Fruit fly (Drosophila melanogaster) whole organism, adult: ENCODE results near the gene Eh.

ENCODE experiments used
- CG11617 ChIP-seq: fragments of 200-800 bp; sonication (Bioruptor generic); optimal IDR thresholded peaks from 2 replicates; lab custom pipeline; 2017; ENCODE audit warnings: mild to moderate bottlenecking, missing biosample characterization, missing genetic modification reagents, missing genetic modification characterization
- CG12768 ChIP-seq: fragments of 200-800 bp; sonication (Bioruptor generic); optimal IDR thresholded peaks from 2 replicates; lab custom pipeline; 2017; ENCODE audit warnings: missing biosample characterization, missing genetic modification characterization, mild to moderate bottlenecking, moderate library complexity, missing genetic modification reagents
- CG14711 ChIP-seq: fragments of 200-800 bp; sonication (Bioruptor generic); optimal IDR thresholded peaks from 2 replicates; lab custom pipeline; 2018; ENCODE audit warnings: missing biosample characterization, mild to moderate bottlenecking, missing genetic modification characterization, moderate library complexity
- CG1620 ChIP-seq: fragments of 200-800 bp; sonication (Bioruptor generic); optimal IDR thresholded peaks from 2 replicates; lab custom pipeline; 2016; ENCODE audit warnings: missing biosample characterization, missing genetic modification characterization
- CG33017 ChIP-seq: fragments of 200-800 bp; sonication (Bioruptor generic); optimal IDR thresholded peaks from 2 replicates; lab custom pipeline; 2018; ENCODE audit warnings: missing biosample characterization, mild to moderate bottlenecking, missing genetic modification characterization, moderate library complexity
- CG5204 ChIP-seq: fragments of 200-800 bp; sonication (Bioruptor generic); optimal IDR thresholded peaks from 2 replicates; lab custom pipeline; 2016; ENCODE audit warnings: missing biosample characterization, missing genetic modification characterization
- CG7045 ChIP-seq: fragments of 200-800 bp; sonication (Bioruptor generic); optimal IDR thresholded peaks from 2 replicates; lab custom pipeline; 2017; ENCODE audit warnings: missing biosample characterization, mild to moderate bottlenecking, missing genetic modification characterization
- CG7101 ChIP-seq: fragments of 200-800 bp; sonication (Bioruptor generic); optimal IDR thresholded peaks from 2 replicates; lab custom pipeline; 2018; ENCODE audit warnings: missing biosample characterization, mild to moderate bottlenecking, missing genetic modification characterization, moderate library complexity
- Clk ChIP-seq: fragments of 200-800 bp; sonication (Bioruptor generic); optimal IDR thresholded peaks from 2 replicates; lab custom pipeline; 2017; ENCODE audit warnings: missing biosample characterization, missing genetic modification characterization
- Crg-1 ChIP-seq: fragments of 200-800 bp; sonication (Bioruptor generic); optimal IDR thresholded peaks from 2 replicates; lab custom pipeline; 2016; ENCODE audit warnings: missing biosample characterization, missing genetic modification characterization
- Hr96 ChIP-seq: fragments of 200-800 bp; sonication (Bioruptor generic); optimal IDR thresholded peaks from 2 replicates; lab custom pipeline; 2016; ENCODE audit warnings: missing biosample characterization, missing genetic modification characterization
- Mnt ChIP-seq: fragments of 200-800 bp; sonication (Bioruptor generic); optimal IDR thresholded peaks from 2 replicates; lab custom pipeline; 2016; ENCODE audit warnings: missing biosample characterization, mild to moderate bottlenecking, missing genetic modification characterization
- bab1 ChIP-seq: fragments of 200-800 bp; sonication (Bioruptor generic); optimal IDR thresholded peaks from 3 replicates; lab custom pipeline; 2019; ENCODE audit warnings: missing biosample characterization, mild to moderate bottlenecking, missing genetic modification characterization, moderate library complexity
- cic ChIP-seq: fragments of 200-800 bp; sonication (Bioruptor generic); optimal IDR thresholded peaks from 2 replicates; lab custom pipeline; 2017; ENCODE audit warnings: missing biosample characterization, mild to moderate bottlenecking, missing genetic modification characterization, moderate library complexity
- cnc ChIP-seq, 2 experiments: fragments of >200 bp; optimal IDR thresholded peaks; 2 replicates each; lab custom pipeline; 2017
- kay ChIP-seq: fragments of 200-800 bp; sonication (Bioruptor generic); peaks from one replicate; lab custom pipeline; 2016; ENCODE audit warnings: missing biosample characterization, missing genetic modification characterization, borderline replicate concordance
- ovo ChIP-seq: fragments of 200-800 bp; sonication (Bioruptor generic); optimal IDR thresholded peaks from 2 replicates; lab custom pipeline; 2016; ENCODE audit warnings: missing biosample characterization, missing genetic modification characterization
- pad ChIP-seq: fragments of 200-800 bp; sonication (Bioruptor generic); optimal IDR thresholded peaks from 3 replicates; lab custom pipeline; 2017; ENCODE audit warnings: missing biosample characterization, missing genetic modification characterization, mild to moderate bottlenecking, moderate library complexity, missing genetic modification reagents
- tj ChIP-seq: fragments of 200-800 bp; sonication (Bioruptor generic); optimal IDR thresholded peaks from 3 replicates; lab custom pipeline; 2017; ENCODE audit warnings: missing biosample characterization, mild to moderate bottlenecking, missing genetic modification characterization, moderate library complexity
- toe ChIP-seq: fragments of 200-800 bp; sonication (Bioruptor generic); optimal IDR thresholded peaks from 2 replicates; lab custom pipeline; 2016; ENCODE audit warnings: missing biosample characterization, missing genetic modification characterization

The Eh gene

dm6 chr3R:17447615-17448014 lies 1.0 kb downstream of the Eh start:
- TF ChIP-seq pad (GFP tag; lab: Kevin White, UChicago) (no peak), ovo (GFP tag; lab: Kevin White, UChicago) (no peak), CG1620 (GFP tag; lab: Kevin White, UChicago) (no peak), CG7045 (GFP tag; lab: Kevin White, UChicago) (no peak), CG14711 (tag; lab: Kevin White, UChicago) (no peak), CG5204 (GFP tag; lab: Kevin White, UChicago) (no peak), cic (no peak), Hr96 (GFP tag; lab: Kevin White, UChicago) (no peak), CG11617 (GFP tag; lab: Kevin White, UChicago) (no peak), tj (GFP tag; lab: Kevin White, UChicago) (no peak), CG7101 (tag; lab: Kevin White, UChicago) (no peak), CG33017 (tag; lab: Kevin White, UChicago) (no peak), kay (no peak), Crg-1 (GFP tag; lab: Kevin White, UChicago) (no peak), Mnt (GFP tag; lab: Kevin White, UChicago) (no peak), CG12768 (GFP tag; lab: Kevin White, UChicago) (no peak), toe (GFP tag; lab: Kevin White, UChicago) (no peak), bab1 (GFP tag; lab: Kevin White, UChicago) (no peak)

- TF ChIP-seq bab1 (GFP tag; lab: Kevin White, UChicago) (no peak), CG1620 (GFP tag; lab: Kevin White, UChicago) (no peak), CG7101 (tag; lab: Kevin White, UChicago) (no peak), kay (no peak), CG11617 (GFP tag; lab: Kevin White, UChicago) (no peak), ovo (GFP tag; lab: Kevin White, UChicago) (no peak), Mnt (GFP tag; lab: Kevin White, UChicago) (no peak), CG7045 (GFP tag; lab: Kevin White, UChicago) (no peak), cic (no peak), cnc (optimal IDR thresholded peaks at IDR 0.05; lab: Kevin White, UChicago) (no peak)
Measured at dm6 chr3R:17440628-17441027, 8.0 kb downstream of the Eh start, which contains the start of gene CG14331. Gene CG14331 (minus strand): TSS chr3R:17440728.

- peak; percentile 36 for TF ChIP-seq kay
- no peak for TF ChIP-seq CG14711 (tag; lab: Kevin White, UChicago)
Measured at dm6 chr3R:17434330-17434729, 14.3 kb downstream of the Eh start, which contains the start of gene CG44090. Gene CG44090 (minus strand): TSS chr3R:17434430.

dm6 chr3R:17433117-17433516 lies 15.5 kb downstream of the Eh start:
- no peak for TF ChIP-seq Clk (GFP tag; lab: Kevin White, UChicago)
- TF ChIP-seq tj (GFP tag; lab: Kevin White, UChicago): no peak
- no peak for TF ChIP-seq CG1620 (GFP tag; lab: Kevin White, UChicago)

- no peak for TF ChIP-seq tj (GFP tag; lab: Kevin White, UChicago)
- TF ChIP-seq CG1620 (GFP tag; lab: Kevin White, UChicago): no peak
- TF ChIP-seq toe (GFP tag; lab: Kevin White, UChicago): no peak
- TF ChIP-seq Crg-1 (GFP tag; lab: Kevin White, UChicago): no peak
- TF ChIP-seq pad (GFP tag; lab: Kevin White, UChicago): no peak
- no peak for TF ChIP-seq CG33017 (tag; lab: Kevin White, UChicago)
- no peak for TF ChIP-seq Mnt (GFP tag; lab: Kevin White, UChicago)
- TF ChIP-seq bab1 (GFP tag; lab: Kevin White, UChicago): no peak
- no peak for TF ChIP-seq CG7045 (GFP tag; lab: Kevin White, UChicago)
Measured at dm6 chr3R:17430481-17430880, 18.2 kb downstream of the Eh start.

dm6 chr3R:17426265-17426664 lies 22.4 kb downstream of the Eh start:
- TF ChIP-seq pad (GFP tag; lab: Kevin White, UChicago) (no peak), bab1 (GFP tag; lab: Kevin White, UChicago) (no peak), cic (no peak), CG7045 (GFP tag; lab: Kevin White, UChicago) (no peak), CG1620 (GFP tag; lab: Kevin White, UChicago) (no peak), CG7101 (tag; lab: Kevin White, UChicago) (no peak), Hr96 (GFP tag; lab: Kevin White, UChicago) (no peak), CG33017 (tag; lab: Kevin White, UChicago) (no peak), Mnt (GFP tag; lab: Kevin White, UChicago) (no peak), CG5204 (GFP tag; lab: Kevin White, UChicago) (no peak), toe (GFP tag; lab: Kevin White, UChicago) (no peak)

dm6 chr3R:17425417-17425915 lies 23.2 kb downstream of the Eh start, which contains the start of gene cysu:
Gene cysu (plus strand): TSS chr3R:17425768.
- TF ChIP-seq ovo (GFP tag; lab: Kevin White, UChicago) (no peak), pad (GFP tag; lab: Kevin White, UChicago) (no peak), toe (GFP tag; lab: Kevin White, UChicago) (no peak)
